Fruit fly (Drosophila melanogaster) whole organism, embryonic: ENCODE results near the gene scpr-A.

Experiments used
- CG11560 ChIP-seq: fragments of 200-800 bp; sonication (Bioruptor generic); IDR thresholded peaks from 3 replicates; pipeline ENCODE4 v1.3.6; 2022; ENCODE audit warnings: missing biosample characterization, missing genetic modification characterization
- CG11723 ChIP-seq: fragments of 200-800 bp; sonication (Bioruptor generic); optimal IDR thresholded peaks from 2 replicates; lab custom pipeline; 2017; ENCODE audit warnings: missing biosample characterization, mild to moderate bottlenecking, missing genetic modification characterization
- CG13775 ChIP-seq: fragments of 200-800 bp; sonication (Bioruptor generic); optimal IDR thresholded peaks from 3 replicates; lab custom pipeline; 2017; ENCODE audit warnings: missing biosample characterization, mild to moderate bottlenecking, missing genetic modification characterization
- CG1529 ChIP-seq: fragments of 200-800 bp; sonication (Bioruptor generic); optimal IDR thresholded peaks from 3 replicates; lab custom pipeline; 2018; ENCODE audit warnings: missing biosample characterization, missing genetic modification characterization
- CG1602 ChIP-seq: fragments of 200-800 bp; sonication (Bioruptor generic); optimal IDR thresholded peaks from 3 replicates; lab custom pipeline; 2016; ENCODE audit warnings: missing biosample characterization, missing genetic modification characterization
- CG1603 ChIP-seq: fragments of 200-800 bp; sonication (Bioruptor generic); optimal IDR thresholded peaks from 2 replicates; lab custom pipeline; 2019; ENCODE audit warnings: missing biosample characterization, mild to moderate bottlenecking, missing genetic modification characterization, moderate library complexity
- CG17359 ChIP-seq: fragments of 200-800 bp; sonication (Bioruptor generic); optimal IDR thresholded peaks from 3 replicates; lab custom pipeline; 2018; ENCODE audit warnings: missing biosample characterization, mild to moderate bottlenecking, missing genetic modification characterization, moderate library complexity
- CG34422 ChIP-seq: fragments of 200-800 bp; sonication (Bioruptor generic); IDR thresholded peaks from 3 replicates; pipeline ENCODE4 v1.3.6; 2022; ENCODE audit warnings: missing biosample characterization, missing genetic modification characterization
- CG4617 ChIP-seq: fragments of 200-800 bp; sonication (Bioruptor generic); optimal IDR thresholded peaks from 3 replicates; lab custom pipeline; 2016; ENCODE audit warnings: missing biosample characterization, missing genetic modification characterization, borderline replicate concordance
- CG4707 ChIP-seq: fragments of 200-800 bp; sonication (Bioruptor generic); optimal IDR thresholded peaks from 2 replicates; lab custom pipeline; 2018; ENCODE audit warnings: missing biosample characterization, mild to moderate bottlenecking, missing genetic modification characterization, moderate library complexity
- CG7987 ChIP-seq: fragments of 200-800 bp; sonication (Bioruptor generic); optimal IDR thresholded peaks from 2 replicates; lab custom pipeline; 2018; ENCODE audit warnings: missing biosample characterization, mild to moderate bottlenecking, missing genetic modification characterization, moderate library complexity
- CG8281 ChIP-seq: fragments of 200-800 bp; sonication (Bioruptor generic); optimal IDR thresholded peaks from 2 replicates; lab custom pipeline; 2018; ENCODE audit warnings: missing biosample characterization, mild to moderate bottlenecking, missing genetic modification characterization, moderate library complexity
- CG8478 ChIP-seq: fragments of >200 bp; optimal IDR thresholded peaks from 2 replicates; lab custom pipeline; 2018
- CG8924 ChIP-seq: fragments of 200-800 bp; optimal IDR thresholded peaks from 3 replicates; lab custom pipeline; 2019; ENCODE audit warnings: missing biosample characterization, mild to moderate bottlenecking, missing genetic modification characterization, moderate library complexity
- Deaf1 ChIP-seq: fragments of 200-800 bp; optimal IDR thresholded peaks from 3 replicates; lab custom pipeline; 2019; ENCODE audit warnings: missing biosample characterization, mild to moderate bottlenecking, missing genetic modification characterization, moderate library complexity
- Dp ChIP-seq: fragments of 200-800 bp; sonication (Bioruptor generic); optimal IDR thresholded peaks from 2 replicates; lab custom pipeline; 2018; ENCODE audit warnings: missing biosample characterization, mild to moderate bottlenecking, missing genetic modification characterization, moderate library complexity
- E2f2 ChIP-seq: fragments of 200-800 bp; sonication (Bioruptor generic); IDR thresholded peaks from 2 replicates; pipeline ENCODE4 v1.3.6; 2022; ENCODE audit warnings: missing biosample characterization, missing genetic modification characterization
- Fer1 ChIP-seq: fragments of 200-800 bp; sonication (Bioruptor generic); optimal IDR thresholded peaks from 2 replicates; lab custom pipeline; 2017; ENCODE audit warnings: missing biosample characterization, mild to moderate bottlenecking, missing genetic modification characterization
- HLHmδ ChIP-seq: fragments of 200-800 bp; sonication (Bioruptor generic); optimal IDR thresholded peaks from 2 replicates; lab custom pipeline; 2018; ENCODE audit warnings: missing biosample characterization, mild to moderate bottlenecking, missing genetic modification characterization, moderate library complexity
- Hr39 ChIP-seq: fragments of >200 bp; optimal IDR thresholded peaks from 2 replicates; lab custom pipeline; 2017
- MBD-R2 ChIP-seq: fragments of 200-800 bp; sonication (Bioruptor generic); IDR thresholded peaks from 2 replicates; pipeline ENCODE4 v1.3.6; 2022; ENCODE audit warnings: missing biosample characterization, missing genetic modification characterization
- MESR4 ChIP-seq: fragments of 200-800 bp; sonication (Bioruptor generic); optimal IDR thresholded peaks from 2 replicates; lab custom pipeline; 2018; ENCODE audit warnings: missing biosample characterization, mild to moderate bottlenecking, missing genetic modification characterization, moderate library complexity
- Nf-YC ChIP-seq: fragments of 200-800 bp; optimal IDR thresholded peaks from 3 replicates; lab custom pipeline; 2019; ENCODE audit warnings: missing biosample characterization, mild to moderate bottlenecking, missing genetic modification characterization, moderate library complexity
- YL-1 ChIP-seq: fragments of 200-800 bp; sonication (Bioruptor generic); optimal IDR thresholded peaks from 3 replicates; lab custom pipeline; 2017; ENCODE audit warnings: missing biosample characterization, mild to moderate bottlenecking, missing genetic modification characterization
- ac ChIP-seq: fragments of 200-800 bp; sonication (Bioruptor generic); optimal IDR thresholded peaks from 3 replicates; lab custom pipeline; 2017; ENCODE audit warnings: missing biosample characterization, mild to moderate bottlenecking, missing genetic modification characterization
- ara ChIP-seq: fragments of 200-800 bp; sonication (Bioruptor generic); IDR thresholded peaks from 2 replicates; pipeline ENCODE4 v1.3.6; 2022; ENCODE audit warnings: missing biosample characterization, missing genetic modification characterization
- br ChIP-seq: fragments of >200 bp; optimal IDR thresholded peaks from 2 replicates; lab custom pipeline; 2017
- croc ChIP-seq: fragments of 200-800 bp; sonication (Bioruptor generic); conservative IDR thresholded peaks from 3 replicates; pipeline ENCODE4 v1.3.6; 2022; ENCODE audit warnings: missing biosample characterization, missing genetic modification characterization
- crp ChIP-seq, 2 experiments: fragments of 200-800 bp; sonication (Bioruptor generic); optimal IDR thresholded peaks; 2 replicates in 1 of 2; 3 replicates in 1 of 2; lab custom pipeline; 2017; ENCODE audit warnings: missing biosample characterization in 2 of 2, missing genetic modification characterization in 2 of 2, mild to moderate bottlenecking in 1 of 2, moderate library complexity in 1 of 2
- dati ChIP-seq: fragments of 200-800 bp; sonication (Bioruptor generic); IDR thresholded peaks from 2 replicates; pipeline ENCODE4 v1.3.6; 2022; ENCODE audit warnings: missing biosample characterization, missing genetic modification characterization
- en ChIP-seq: fragments of 200-800 bp; sonication (Bioruptor generic); optimal IDR thresholded peaks from 2 replicates; lab custom pipeline; 2016; ENCODE audit warnings: missing biosample characterization, missing genetic modification characterization
- gfzf ChIP-seq: fragments of 200-800 bp; sonication (Bioruptor generic); optimal IDR thresholded peaks from 2 replicates; lab custom pipeline; 2016; ENCODE audit warnings: missing biosample characterization, mild to moderate bottlenecking, missing genetic modification characterization, moderate library complexity
- gro ChIP-seq: fragments of 200-800 bp; sonication (Bioruptor generic); optimal IDR thresholded peaks from 2 replicates; lab custom pipeline; 2016; ENCODE audit warnings: missing biosample characterization, missing genetic modification characterization
- h ChIP-seq: fragments of >200 bp; optimal IDR thresholded peaks from 2 replicates; lab custom pipeline; 2017
- hbn ChIP-seq: fragments of 200-800 bp; sonication (Bioruptor generic); IDR thresholded peaks from 2 replicates; pipeline ENCODE4 v1.3.6; 2022; ENCODE audit warnings: missing biosample characterization, missing genetic modification characterization; ENCODE audit not compliant: partially characterized antibody
- lola ChIP-seq, 3 experiments: fragments of >200 bp in 2 of 3; fragments of 200-800 bp in 1 of 3; sonication (Bioruptor generic) in 1 of 3; optimal IDR thresholded peaks; 2 replicates each; lab custom pipeline; 2017 to 2019; ENCODE audit warnings: missing biosample characterization in 3 of 3, missing genetic modification characterization in 3 of 3, mild to moderate bottlenecking in 1 of 3, moderate library complexity in 1 of 3
- pb ChIP-seq: fragments of 200-800 bp; sonication (Bioruptor generic); optimal IDR thresholded peaks from 3 replicates; lab custom pipeline; 2016; ENCODE audit warnings: missing biosample characterization, missing genetic modification characterization
- prd ChIP-seq, 3 experiments: fragments of >200 bp in 2 of 3; fragments of 200-800 bp in 1 of 3; sonication (Bioruptor generic) in 1 of 3; optimal IDR thresholded peaks in 2 of 3; IDR thresholded peaks in 1 of 3; 2 replicates in 2 of 3; 3 replicates in 1 of 3; pipeline versions ENCODE4 v1.3.6 to Lab custom; 2017 to 2022; ENCODE audit warnings: missing biosample characterization in 1 of 3, missing genetic modification characterization in 1 of 3
- pros ChIP-seq: fragments of 200-800 bp; sonication (Bioruptor generic); optimal IDR thresholded peaks from 3 replicates; lab custom pipeline; 2019; ENCODE audit warnings: missing biosample characterization, mild to moderate bottlenecking, missing genetic modification characterization, moderate library complexity
- pzg ChIP-seq: fragments of 200-800 bp; sonication (Bioruptor generic); optimal IDR thresholded peaks from 3 replicates; lab custom pipeline; 2018; ENCODE audit warnings: missing biosample characterization, mild to moderate bottlenecking, missing genetic modification characterization, moderate library complexity
- row ChIP-seq: fragments of 200-800 bp; sonication (Bioruptor generic); IDR thresholded peaks from 3 replicates; pipeline ENCODE4 v1.3.6; 2022; ENCODE audit warnings: missing biosample characterization, missing genetic modification characterization
- sd ChIP-seq: fragments of 200-800 bp; sonication (Bioruptor generic); optimal IDR thresholded peaks from 3 replicates; lab custom pipeline; 2018; ENCODE audit warnings: missing biosample characterization, mild to moderate bottlenecking, missing genetic modification characterization, moderate library complexity
- sqz ChIP-seq: fragments of 200-800 bp; sonication (Bioruptor generic); optimal IDR thresholded peaks from 3 replicates; lab custom pipeline; 2018; ENCODE audit warnings: missing biosample characterization, mild to moderate bottlenecking, missing genetic modification characterization
- stc ChIP-seq: fragments of 200-800 bp; sonication (Bioruptor generic); IDR thresholded peaks from 2 replicates; pipeline ENCODE4 v1.3.6; 2022; ENCODE audit warnings: missing biosample characterization, missing genetic modification characterization
- sug ChIP-seq: fragments of 200-800 bp; optimal IDR thresholded peaks from 2 replicates; lab custom pipeline; 2019; ENCODE audit warnings: missing biosample characterization, mild to moderate bottlenecking, missing genetic modification characterization, moderate library complexity
- trem ChIP-seq: fragments of 200-800 bp; optimal IDR thresholded peaks from 3 replicates; lab custom pipeline; 2019; ENCODE audit warnings: missing biosample characterization, mild to moderate bottlenecking, missing genetic modification characterization, moderate library complexity
- vvl ChIP-seq: fragments of 200-800 bp; sonication (Bioruptor generic); IDR thresholded peaks from 2 replicates; pipeline ENCODE4 v1.3.6; 2022; ENCODE audit warnings: missing biosample characterization, missing genetic modification characterization
- yki ChIP-seq: fragments of >200 bp; optimal IDR thresholded peaks from 3 replicates; lab custom pipeline; 2018
- zen ChIP-seq: fragments of 200-800 bp; sonication (Bioruptor generic); optimal IDR thresholded peaks from 3 replicates; lab custom pipeline; 2018; ENCODE audit warnings: missing biosample characterization, mild to moderate bottlenecking, missing genetic modification characterization, moderate library complexity

scpr-A gene

dm6 chr3R:11230392-11230791 lies 10.6 kb upstream of the scpr-A start, which contains the start of gene GCC88:
GCC88 (minus strand) TSS chr3R:11230600.
- TF ChIP-seq CG1602 (GFP tag; lab: Kevin White, UChicago) (no peak), Fer1 (no peak), vvl (GFP tag; lab: Robert Waterston, UW) (no peak), ara (GFP tag; lab: Robert Waterston, UW) (no peak), CG4617 (peak; percentile 46), croc (GFP tag; lab: Robert Waterston, UW) (no peak), dati (no peak), CG7987 (GFP tag; lab: Kevin White, UChicago) (no peak), pros (no peak), zen (no peak), sqz (GFP tag; lab: Kevin White, UChicago) (no peak), Dp (peak; percentile 29), CG17359 (peak; percentile 91), ac (GFP tag; lab: Kevin White, UChicago) (no peak), CG34422 (GFP tag; lab: Robert Waterston, UW) (0 out of 3 replicates have a peak, but pooled peaks have one; percentile 1), Nf-YC (no peak), stc (GFP tag; lab: Robert Waterston, UW) (no peak), MESR4 (GFP tag; lab: Kevin White, UChicago) (peak; percentile 45), trem (tag; lab: Kevin White, UChicago) (peak; percentile 98), gfzf (GFP tag; lab: Kevin White, UChicago) (peak; percentile 63), yki (lab: Kevin White, UChicago) (no peak), E2f2 (GFP tag; lab: Robert Waterston, UW) (peak; percentile 39; the same call in 1 of the 2 replicates), crp (GFP tag; optimal IDR thresholded peaks at IDR 0.05; lab: Kevin White, UChicago) (peak; percentile 23 to 84), sug (tag; lab: Kevin White, UChicago) (no peak), YL-1 (GFP tag; lab: Kevin White, UChicago) (no peak), pzg (GFP tag; lab: Kevin White, UChicago) (peak; percentile 27), MBD-R2 (GFP tag; lab: Robert Waterston, UW) (peak; percentile 78)

DNA sequence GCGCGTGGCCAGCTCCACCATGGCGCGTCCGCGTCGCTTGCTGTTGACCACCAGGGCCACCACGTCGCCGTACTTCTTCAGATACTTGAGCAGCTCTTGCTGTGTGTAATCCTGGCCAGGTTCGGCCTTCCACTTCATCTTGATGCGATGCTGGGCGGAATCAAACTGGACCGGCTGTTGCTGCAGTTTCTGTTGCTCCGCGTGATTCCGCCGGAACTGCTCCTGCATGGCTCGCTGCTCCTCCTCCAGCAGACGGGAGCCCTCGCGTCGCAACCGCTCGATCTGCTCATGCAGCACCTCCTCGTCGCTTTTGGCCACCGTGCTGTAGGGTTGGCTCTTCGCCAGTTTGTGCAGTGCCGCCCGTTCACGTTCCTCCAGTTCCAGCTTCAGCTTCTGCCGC lies 9.9 kb upstream of the scpr-A start:
- 0 out of 3 replicates have a peak, but pooled peaks have one; percentile 38 for TF ChIP-seq CG11560 (tag; lab: Robert Waterston, UW)
- peak; percentile 68 for TF ChIP-seq CG8478 (lab: Kevin White, UChicago)
- no peak for TF ChIP-seq hbn (GFP tag; lab: Robert Waterston, UW)
- TF ChIP-seq en (GFP tag; lab: Kevin White, UChicago): no peak
- TF ChIP-seq row (GFP tag; lab: Robert Waterston, UW): no peak
- no peak for TF ChIP-seq prd (optimal IDR thresholded peaks at IDR 0.05; lab: Kevin White, UChicago)
- TF ChIP-seq prd (GFP tag; IDR thresholded peaks at IDR 0.05; lab: Robert Waterston, UW): 0 out of 3 replicates have a peak, but pooled peaks have one; percentile 30
- TF ChIP-seq h: peak; percentile 16
- peak; percentile 16; the same call in 1 of the 3 replicates for TF ChIP-seq CG34422 (GFP tag; lab: Robert Waterston, UW)
- TF ChIP-seq, all 482 proteins: peak for 5

dm6 chr3R:11231705-11232261 lies 9.2 kb upstream of the scpr-A start, which contains the start of the genes CG17187 and Dph3:
CG17187 (minus strand) TSS chr3R:11231879.
Dph3 (plus strand) TSS chr3R:11231912.
- no peak for TF ChIP-seq pb (GFP tag; lab: Kevin White, UChicago)
- peak; percentile 19 for TF ChIP-seq CG8924 (tag; lab: Kevin White, UChicago)
- TF ChIP-seq CG1529 (GFP tag; lab: Kevin White, UChicago): no peak
- TF ChIP-seq br (lab: Kevin White, UChicago): no peak
- TF ChIP-seq Hr39 (lab: Kevin White, UChicago): no peak
- TF ChIP-seq CG13775 (GFP tag; lab: Kevin White, UChicago): no peak
- TF ChIP-seq Deaf1 (tag; lab: Kevin White, UChicago): no peak
- TF ChIP-seq gro (GFP tag; lab: Kevin White, UChicago): no peak
- TF ChIP-seq CG1603: peak; percentile 31
- no peak for TF ChIP-seq CG11723 (GFP tag; lab: Kevin White, UChicago)
- TF ChIP-seq vvl (GFP tag; lab: Robert Waterston, UW): peak; percentile 26; the same call in 1 of the 2 replicates
- TF ChIP-seq CG4707: no peak
- TF ChIP-seq sd (tag; lab: Kevin White, UChicago): no peak
- peak; percentile 14 for TF ChIP-seq CG4617
- TF ChIP-seq lola (GFP tag; optimal IDR thresholded peaks at IDR 0.05; lab: Kevin White, UChicago): no peak
- TF ChIP-seq CG8281 (tag; lab: Kevin White, UChicago): no peak
- no peak for TF ChIP-seq HLHmδ (GFP tag; lab: Kevin White, UChicago)
